Worm (Caenorhabditis elegans): ENCODE data around the gene fbxc-17.
A peak's percentile ranks its signal among the peaks of the same experiment; 100 is the strongest.
"Not testable (repeated sequence)": the region's sequence is repeated elsewhere in the genome, so short reads cannot be mapped to it uniquely, and the experiment has no call there.

Gene fbxc-17

ce11 chrII:938549-938948 is 40.5 kb downstream of the fbxc-17 start, which contains the start of gene R07C3.3:
Gene R07C3.3, plus strand, starts transcription at chrII:938849.
- TF ChIP-seq ama-1 (optimal IDR thresholded peaks at IDR 0.05) = no peak

- TF ChIP-seq hlh-13 (GFP tag; optimal IDR thresholded peaks at IDR 0.05) (no peak), ceh-31 (tag; optimal IDR thresholded peaks at IDR 0.05) (no peak), pag-3 (tag; optimal IDR thresholded peaks at IDR 0.05; ENCODE audit: borderline replicate concordance) (no peak), ref-2 (tag; optimal IDR thresholded peaks at IDR 0.05) (peak; percentile 83), lin-11 (tag; optimal IDR thresholded peaks at IDR 0.05) (no peak), tbx-7 (tag; optimal IDR thresholded peaks at IDR 0.05) (no peak)
Measured at ce11 chrII:937265-937664, 41.8 kb downstream of the fbxc-17 start.

- TF ChIP-seq C08G9.2 (tag; optimal IDR thresholded peaks at IDR 0.05) (no peak), pros-1 (tag; optimal IDR thresholded peaks at IDR 0.05) (no peak), hlh-15 (tag; optimal IDR thresholded peaks at IDR 0.05) (no peak), F13H6.1 (tag; optimal IDR thresholded peaks at IDR 0.05) (no peak), ceh-6 (GFP tag; optimal IDR thresholded peaks at IDR 0.05) (no peak)
Measured at ce11 chrII:932718-933117, 46.3 kb downstream of the fbxc-17 start, which contains the start of gene acs-15. Gene acs-15, plus strand, starts transcription at chrII:933018.

- TF ChIP-seq K09A11.1 (tag; optimal IDR thresholded peaks at IDR 0.05; ENCODE audit: insufficient read depth); hlh-15 (tag; optimal IDR thresholded peaks at IDR 0.05); ceh-45 (GFP tag; IDR thresholded peaks at IDR 0.05): not testable (repeated sequence)
Measured at ce11 chrII:930871-931270, 48.2 kb downstream of the fbxc-17 start, which contains the start of gene fbxc-34. Gene fbxc-34, plus strand, starts transcription at chrII:931171.

DNA sequence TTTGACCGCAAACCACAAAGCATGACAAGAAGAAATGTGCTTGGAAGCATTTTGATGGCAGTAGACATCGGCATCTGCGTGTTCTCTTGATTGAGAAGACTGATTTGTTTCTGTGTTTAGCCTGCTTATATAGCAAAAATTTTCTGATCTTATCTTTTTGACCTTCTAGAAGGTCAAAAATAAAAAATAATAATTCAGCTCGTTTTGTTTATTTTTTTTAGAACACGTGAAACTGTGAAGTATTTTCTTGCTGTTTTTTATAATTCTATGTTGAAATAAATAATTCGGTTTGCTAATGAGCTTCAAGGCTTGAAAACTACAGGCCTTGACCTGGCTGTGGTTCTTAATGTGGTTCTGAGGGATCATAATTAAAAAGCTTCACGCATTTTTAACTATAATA is 51.7 kb downstream of the fbxc-17 start, which contains the start of gene R07C3.13:
Gene R07C3.13, minus strand, starts transcription at position 101 of the 400 bp plus-strand sequence.
- TF ChIP-seq hlh-13 (GFP tag; optimal IDR thresholded peaks at IDR 0.05) (no peak), sdc-2 (tag; optimal IDR thresholded peaks at IDR 0.05) (no peak), dmd-4 (tag; optimal IDR thresholded peaks at IDR 0.05; ENCODE audit: borderline replicate concordance) (no peak), npax-4 (tag; optimal IDR thresholded peaks at IDR 0.05) (no peak), fax-1 (tag; optimal IDR thresholded peaks at IDR 0.05) (no peak), F13H6.1 (tag; optimal IDR thresholded peaks at IDR 0.05) (no peak), K02D7.2 (tag; optimal IDR thresholded peaks at IDR 0.05) (no peak), eyg-1 (tag; optimal IDR thresholded peaks at IDR 0.05) (no peak), nhr-232 (tag; optimal IDR thresholded peaks at IDR 0.05) (no peak), ama-1 (optimal IDR thresholded peaks at IDR 0.05) (no peak), unc-42 (tag; optimal IDR thresholded peaks at IDR 0.05) (no peak), ceh-9 (tag; optimal IDR thresholded peaks at IDR 0.05) (no peak), ref-2 (tag; optimal IDR thresholded peaks at IDR 0.05) (no peak), pat-9 (tag; optimal IDR thresholded peaks at IDR 0.05) (no peak), mec-3 (tag; optimal IDR thresholded peaks at IDR 0.05; ENCODE audit: borderline replicate concordance) (no peak), unc-55 (GFP tag; optimal IDR thresholded peaks at IDR 0.05) (no peak), ceh-6 (GFP tag; optimal IDR thresholded peaks at IDR 0.05) (no peak), ets-4 (tag; optimal IDR thresholded peaks at IDR 0.05) (no peak)
